Worm (Caenorhabditis elegans): ENCODE results near the gene W05H9.2.

Gene W05H9.2

ce11 chrX:6292143-6292542, 25.3 kb downstream of the W05H9.2 start (continued):
- no peak for TF ChIP-seq nhr-12 (tag; optimal IDR thresholded peaks at IDR 0.05)
- no peak for TF ChIP-seq daf-12 (tag; optimal IDR thresholded peaks at IDR 0.05)
- peak; percentile 42 for TF ChIP-seq lsy-12 (tag; optimal IDR thresholded peaks at IDR 0.05)
- no peak for TF ChIP-seq sea-2 (GFP tag; optimal IDR thresholded peaks at IDR 0.05)
- peak; percentile 59 for TF ChIP-seq nhr-23 (tag; optimal IDR thresholded peaks at IDR 0.05)
- no peak for TF ChIP-seq ceh-9 (tag; optimal IDR thresholded peaks at IDR 0.05)
- no peak for TF ChIP-seq unc-39 (tag; optimal IDR thresholded peaks at IDR 0.05)
- no peak for TF ChIP-seq ztf-11 (tag; optimal IDR thresholded peaks at IDR 0.05)
- no peak for TF ChIP-seq nhr-237 (tag; optimal IDR thresholded peaks at IDR 0.05)
- TF ChIP-seq egl-27 (tag; optimal IDR thresholded peaks at IDR 0.05): no peak

ce11 chrX:6292812-6293211, 26.0 kb downstream of the W05H9.2 start, which contains the start of gene mom-1:
Gene mom-1 (plus strand): TSS chrX:6293112.
- TF ChIP-seq ztf-4 (tag; optimal IDR thresholded peaks at IDR 0.05) (no peak), mdl-1 (tag; optimal IDR thresholded peaks at IDR 0.05) (no peak), nhr-11 (tag; optimal IDR thresholded peaks at IDR 0.05) (no peak), nhr-237 (tag; optimal IDR thresholded peaks at IDR 0.05) (no peak), ceh-9 (tag; optimal IDR thresholded peaks at IDR 0.05) (no peak), nfya-1 (tag; optimal IDR thresholded peaks at IDR 0.05; ENCODE audit: insufficient read depth) (no peak), lsy-12 (tag; optimal IDR thresholded peaks at IDR 0.05) (no peak), fkh-10 (GFP tag; optimal IDR thresholded peaks at IDR 0.05) (no peak), nhr-67 (tag; optimal IDR thresholded peaks at IDR 0.05) (no peak), skn-1 (tag; optimal IDR thresholded peaks at IDR 0.05) (no peak), lin-15B (tag; optimal IDR thresholded peaks at IDR 0.05) (no peak), ama-1 (optimal IDR thresholded peaks at IDR 0.05) (no peak), snpc-4 (tag; optimal IDR thresholded peaks at IDR 0.05) (no peak), nhr-28 (tag; optimal IDR thresholded peaks at IDR 0.05) (no peak)

ce11 chrX:6296402-6296844, 29.6 kb downstream of the W05H9.2 start:
- TF ChIP-seq tbx-2 (tag; optimal IDR thresholded peaks at IDR 0.05) (peak; percentile 99), lin-39 (tag; optimal IDR thresholded peaks at IDR 0.05) (peak; percentile 100), nhr-67 (tag; optimal IDR thresholded peaks at IDR 0.05) (peak; percentile 53), snpc-4 (tag; optimal IDR thresholded peaks at IDR 0.05) (peak; percentile 91), lsy-12 (tag; optimal IDR thresholded peaks at IDR 0.05) (peak; percentile 98), lin-15B (tag; optimal IDR thresholded peaks at IDR 0.05) (peak; percentile 37), ama-1 (optimal IDR thresholded peaks at IDR 0.05) (no peak), unc-62 (GFP tag; optimal IDR thresholded peaks at IDR 0.05) (peak; percentile 97), nhr-25 (tag; optimal IDR thresholded peaks at IDR 0.05) (peak; percentile 100), mml-1 (tag; optimal IDR thresholded peaks at IDR 0.05) (no peak), jun-1 (tag; optimal IDR thresholded peaks at IDR 0.05) (peak; percentile 100), ceh-82 (tag; optimal IDR thresholded peaks at IDR 0.05) (peak; percentile 98), eor-1 (tag; optimal IDR thresholded peaks at IDR 0.05) (peak; percentile 4 to 81), nhr-12 (tag; optimal IDR thresholded peaks at IDR 0.05) (peak; percentile 49), ceh-28 (tag; optimal IDR thresholded peaks at IDR 0.05) (peak; percentile 99), nhr-11 (tag; optimal IDR thresholded peaks at IDR 0.05) (peak; percentile 99), hmg-11 (tag; optimal IDR thresholded peaks at IDR 0.05) (peak; percentile 98), pha-4 (tag; optimal IDR thresholded peaks at IDR 0.05) (peak; percentile 98), nhr-76 (tag; optimal IDR thresholded peaks at IDR 0.05) (peak; percentile 82), unc-39 (tag; optimal IDR thresholded peaks at IDR 0.05) (peak; percentile 77), pqm-1 (tag; optimal IDR thresholded peaks at IDR 0.05) (peak; percentile 91), elt-2 (tag; optimal IDR thresholded peaks at IDR 0.05) (peak; percentile 88), skn-1 (tag; optimal IDR thresholded peaks at IDR 0.05) (peak; percentile 98), R02D3.7 (tag; optimal IDR thresholded peaks at IDR 0.05) (peak; percentile 95), daf-12 (tag; optimal IDR thresholded peaks at IDR 0.05) (peak; percentile 96), egl-5 (tag; optimal IDR thresholded peaks at IDR 0.05) (peak; percentile 99), ceh-16 (tag; optimal IDR thresholded peaks at IDR 0.05) (peak; percentile 84), nhr-28 (tag; optimal IDR thresholded peaks at IDR 0.05) (peak; percentile 93), nhr-77 (tag; optimal IDR thresholded peaks at IDR 0.05) (peak; percentile 100), nhr-237 (tag; optimal IDR thresholded peaks at IDR 0.05) (peak; percentile 89), elt-3 (tag; optimal IDR thresholded peaks at IDR 0.05) (peak; percentile 94 to 99 (median 97)), nhr-43 (tag; optimal IDR thresholded peaks at IDR 0.05; ENCODE audit: poor library complexity, severe bottlenecking) (peak; percentile 99), fkh-2 (tag; optimal IDR thresholded peaks at IDR 0.05) (peak; percentile 97), egl-27 (tag; optimal IDR thresholded peaks at IDR 0.05) (peak; percentile 89), fkh-10 (GFP tag; optimal IDR thresholded peaks at IDR 0.05) (peak; percentile 100), zag-1 (tag; optimal IDR thresholded peaks at IDR 0.05) (peak; percentile 98), nfya-1 (tag; optimal IDR thresholded peaks at IDR 0.05; ENCODE audit: insufficient read depth) (peak; percentile 97), ZK546.5 (tag; optimal IDR thresholded peaks at IDR 0.05) (peak; percentile 69), aly-2 (tag; optimal IDR thresholded peaks at IDR 0.05) (peak; percentile 98), ceh-9 (tag; optimal IDR thresholded peaks at IDR 0.05) (peak; percentile 76), fos-1 (tag; optimal IDR thresholded peaks at IDR 0.05) (peak; percentile 96), elt-1 (tag; optimal IDR thresholded peaks at IDR 0.05) (peak; percentile 90), ztf-4 (tag; optimal IDR thresholded peaks at IDR 0.05) (peak; percentile 92), ztf-11 (tag; optimal IDR thresholded peaks at IDR 0.05) (peak; percentile 82), sea-2 (GFP tag; optimal IDR thresholded peaks at IDR 0.05) (no peak)

All from whole organism, L3 larva.